Fruit fly (Drosophila melanogaster): Measurements from ENCODE around the gene yellow-e.
A peak's percentile ranks its signal among the peaks of the same experiment; 100 is the strongest.

yellow-e gene

dm6 chr3R:13369348-13369747 is 45.7 kb downstream of the yellow-e start, which contains the start of gene CheA87a:
Gene CheA87a (plus strand): TSS chr3R:13369648.
- no peak for TF ChIP-seq Dif (GFP tag; optimal IDR thresholded peaks at IDR 0.05; ENCODE audit: partially characterized antibody)
- TF ChIP-seq Hr78 (GFP tag; optimal IDR thresholded peaks at IDR 0.05), result no peak
- no peak for TF ChIP-seq Abd-B (GFP tag; optimal IDR thresholded peaks at IDR 0.05)
- no peak for TF ChIP-seq GATAd (GFP tag; optimal IDR thresholded peaks at IDR 0.05)
- TF ChIP-seq Rel (GFP tag; optimal IDR thresholded peaks at IDR 0.05), result no peak
- no peak for TF ChIP-seq Rel (tag; optimal IDR thresholded peaks at IDR 0.05)
- no peak for TF ChIP-seq Dfd (GFP tag; optimal IDR thresholded peaks at IDR 0.05)

dm6 chr3R:13366561-13367518 is 48.2 kb downstream of the yellow-e start, which contains the start of gene Elp6:
Gene Elp6 (minus strand): TSS chr3R:13366910.
- TF ChIP-seq rgr (GFP tag; optimal IDR thresholded peaks at IDR 0.05), result peak; percentile 79
- TF ChIP-seq dmrt93B (GFP tag; optimal IDR thresholded peaks at IDR 0.05), result peak; percentile 82
- TF ChIP-seq woc (GFP tag; optimal IDR thresholded peaks at IDR 0.05), result peak; percentile 72
- TF ChIP-seq fru (GFP tag; optimal IDR thresholded peaks at IDR 0.05), result peak; percentile 82
- peak; percentile 64 for TF ChIP-seq CG9705 (GFP tag; optimal IDR thresholded peaks at IDR 0.05)
- peak; percentile 85 for TF ChIP-seq tai (GFP tag; optimal IDR thresholded peaks at IDR 0.05)
- TF ChIP-seq jim (GFP tag; optimal IDR thresholded peaks at IDR 0.05), result no peak
- TF ChIP-seq Jra (GFP tag; optimal IDR thresholded peaks at IDR 0.05), result peak; percentile 80
- TF ChIP-seq CrebA (GFP tag; optimal IDR thresholded peaks at IDR 0.05; ENCODE audit: borderline replicate concordance), result no peak
- peak; percentile 77 for TF ChIP-seq HLH106 (tag; optimal IDR thresholded peaks at IDR 0.05)
- TF ChIP-seq br (GFP tag; optimal IDR thresholded peaks at IDR 0.05), result peak; percentile 69
- TF ChIP-seq dsf (GFP tag; optimal IDR thresholded peaks at IDR 0.05; ENCODE audit: borderline replicate concordance), result peak; percentile 73
- TF ChIP-seq Myc (optimal IDR thresholded peaks at IDR 0.05), result no peak
- peak; percentile 32 for TF ChIP-seq CG32264 (GFP tag; optimal IDR thresholded peaks at IDR 0.05)
- no peak for TF ChIP-seq dl (GFP tag; optimal IDR thresholded peaks at IDR 0.05; ENCODE audit: insufficient read depth in 1 of 2, partially characterized antibody in 2 of 2)
- TF ChIP-seq GATAd (GFP tag; optimal IDR thresholded peaks at IDR 0.05), result peak; percentile 62
- TF ChIP-seq Dfd (GFP tag; optimal IDR thresholded peaks at IDR 0.05), result no peak
- peak; percentile 54 for TF ChIP-seq sv (GFP tag; optimal IDR thresholded peaks at IDR 0.05)
- no peak for TF ChIP-seq Hr83 (GFP tag; optimal IDR thresholded peaks at IDR 0.05; ENCODE audit: poor library complexity, severe bottlenecking)
- no peak for TF ChIP-seq Mio (GFP tag; optimal IDR thresholded peaks at IDR 0.05)
- TF ChIP-seq h (GFP tag; optimal IDR thresholded peaks at IDR 0.05), result peak; percentile 80
- TF ChIP-seq Abd-B (GFP tag; optimal IDR thresholded peaks at IDR 0.05), result no peak
- no peak for TF ChIP-seq Hr78 (GFP tag; optimal IDR thresholded peaks at IDR 0.05)
- no peak for TF ChIP-seq Rel (GFP tag; optimal IDR thresholded peaks at IDR 0.05)
- TF ChIP-seq Rel (tag; optimal IDR thresholded peaks at IDR 0.05), result no peak
- no peak for TF ChIP-seq Dif (GFP tag; optimal IDR thresholded peaks at IDR 0.05; ENCODE audit: partially characterized antibody)
- TF ChIP-seq psq (GFP tag; optimal IDR thresholded peaks at IDR 0.05), result peak; percentile 77
- TF ChIP-seq usp (GFP tag; optimal IDR thresholded peaks at IDR 0.05), result no peak
- TF ChIP-seq brk (GFP tag; optimal IDR thresholded peaks at IDR 0.05), result peak; percentile 68
- peak in 1 of 2 experiments; percentile 88 for TF ChIP-seq foxo (GFP tag; optimal IDR thresholded peaks at IDR 0.05)
- no peak for TF ChIP-seq pan (optimal IDR thresholded peaks at IDR 0.05)
- peak; percentile 79 for TF ChIP-seq OdsH (GFP tag; optimal IDR thresholded peaks at IDR 0.05)
- TF ChIP-seq Hnf4 (GFP tag; optimal IDR thresholded peaks at IDR 0.05), result peak; percentile 71
- peak; percentile 79 for TF ChIP-seq Sp1 (GFP tag; optimal IDR thresholded peaks at IDR 0.05)
- TF ChIP-seq Vsx2 (GFP tag; optimal IDR thresholded peaks at IDR 0.05; ENCODE audit: partially characterized antibody), result no peak
- TF ChIP-seq sage (GFP tag; optimal IDR thresholded peaks at IDR 0.05), result peak; percentile 24
- no peak for TF ChIP-seq lola (GFP tag; optimal IDR thresholded peaks at IDR 0.05)
- TF ChIP-seq N (GFP tag; optimal IDR thresholded peaks at IDR 0.05), result no peak
- peak; percentile 78 for TF ChIP-seq ey (GFP tag; optimal IDR thresholded peaks at IDR 0.05)

All from whole organism, wandering third instar larva.